Worm (Caenorhabditis elegans) whole organism, L1 larva: ENCODE measurements around the gene str-208.

ENCODE experiments used
- dpl-1 ChIP-seq, 3 experiments: fragments of 150-350 bp in 2 of 3; sonication (generic microtip) in 1 of 3; optimal IDR thresholded peaks; 2 replicates each; lab custom pipeline; 2014 to 2017; ENCODE audit warnings: missing biosample characterization in 3 of 3, missing genetic modification characterization in 3 of 3, missing genetic modification reagents in 3 of 3
- elt-2 ChIP-seq: sonication (generic microtip); optimal IDR thresholded peaks from 2 replicates; lab custom pipeline; 2016; ENCODE audit warnings: missing genetic modification characterization, mild to moderate bottlenecking, inconsistent platforms, missing compliant biosample characterization, missing genetic modification reagents
- fkh-10 ChIP-seq: sonication (generic microtip); optimal IDR thresholded peaks from 2 replicates; lab custom pipeline; 2017; ENCODE audit warnings: missing biosample characterization, missing genetic modification reagents, missing genetic modification characterization
- fkh-4 ChIP-seq: sonication (generic microtip); optimal IDR thresholded peaks from 2 replicates; lab custom pipeline; 2016; ENCODE audit warnings: missing compliant biosample characterization, missing genetic modification characterization, borderline replicate concordance
- lsy-2 ChIP-seq, 2 experiments: fragments of 150-350 bp; optimal IDR thresholded peaks; 2 replicates each; lab custom pipeline; 2014; ENCODE audit warnings: missing biosample characterization in 2 of 2, missing genetic modification characterization in 2 of 2
- nhr-76 ChIP-seq: sonication (generic microtip); optimal IDR thresholded peaks from 2 replicates; lab custom pipeline; 2017; ENCODE audit warnings: missing biosample characterization, missing genetic modification characterization
- snpc-4 ChIP-seq: fragments of 150-350 bp; optimal IDR thresholded peaks from 2 replicates; lab custom pipeline; 2014; ENCODE audit warnings: missing biosample characterization, missing genetic modification characterization
- sox-4 ChIP-seq: sonication (generic microtip); optimal IDR thresholded peaks from 2 replicates; lab custom pipeline; 2016; ENCODE audit warnings: missing genetic modification characterization, missing compliant biosample characterization
- sptf-1 ChIP-seq: fragments of 150-350 bp; optimal IDR thresholded peaks from 2 replicates; lab custom pipeline; 2014; ENCODE audit warnings: missing biosample characterization, missing genetic modification characterization
- unc-130 ChIP-seq: fragments of 150-350 bp; optimal IDR thresholded peaks from 2 replicates; lab custom pipeline; 2017; ENCODE audit warnings: missing biosample characterization, missing genetic modification characterization, inconsistent platforms
- unc-30 ChIP-seq: sonication (generic microtip); optimal IDR thresholded peaks from 2 replicates; lab custom pipeline; 2017; ENCODE audit warnings: missing biosample characterization, missing genetic modification characterization
- unc-62 ChIP-seq: fragments of 150-350 bp; optimal IDR thresholded peaks from 2 replicates; lab custom pipeline; 2014; ENCODE audit warnings: missing biosample characterization, missing genetic modification reagents, missing genetic modification characterization
- zag-1 ChIP-seq: fragments of 150-350 bp; optimal IDR thresholded peaks from 2 replicates; lab custom pipeline; 2014; ENCODE audit warnings: missing biosample characterization, missing genetic modification characterization

ce11 chrV:4995155-4995554, 38.5 kb downstream of the str-208 start, which contains the start of gene ncx-9:
- TF ChIP-seq fkh-10 (GFP tag; lab: Kevin White, UChicago) (no peak), snpc-4 (tag; lab: Kevin White, UChicago) (no peak), fkh-4 (tag; lab: Kevin White, UChicago) (no peak), dpl-1 (GFP tag; optimal IDR thresholded peaks at IDR 0.05; lab: Kevin White, UChicago) (no peak), unc-30 (tag; lab: Kevin White, UChicago) (no peak), unc-130 (tag; lab: Kevin White, UChicago) (no peak), lsy-2 (tag; optimal IDR thresholded peaks at IDR 0.05; lab: Kevin White, UChicago) (no peak), unc-62 (GFP tag; lab: Kevin White, UChicago) (no peak), elt-2 (tag; lab: Kevin White, UChicago) (no peak), nhr-76 (tag; lab: Kevin White, UChicago) (no peak), sox-4 (tag; lab: Kevin White, UChicago) (no peak), zag-1 (tag; lab: Kevin White, UChicago) (no peak), sptf-1 (tag; lab: Kevin White, UChicago) (no peak)
